Fruit fly (Drosophila melanogaster) whole organism, prepupa: ENCODE data around the gene ZnT86D.
A peak's percentile ranks its signal among the peaks of the same experiment; 100 is the strongest.

Experiments used
- Blimp-1 ChIP-seq: fragments of 200-800 bp; sonication (Bioruptor generic); optimal IDR thresholded peaks from 3 replicates; lab custom pipeline; 2017; ENCODE audit warnings: missing biosample characterization, missing genetic modification characterization, mild to moderate bottlenecking, moderate library complexity, missing genetic modification reagents
- CG10631 ChIP-seq: fragments of 200-800 bp; sonication (Bioruptor generic); optimal IDR thresholded peaks from 2 replicates; lab custom pipeline; 2016; ENCODE audit warnings: missing biosample characterization, missing genetic modification characterization
- CG10669 ChIP-seq: fragments of 200-800 bp; sonication (Bioruptor generic); optimal IDR thresholded peaks from 3 replicates; lab custom pipeline; 2018; ENCODE audit warnings: missing biosample characterization, mild to moderate bottlenecking, missing genetic modification characterization, moderate library complexity
- CG11294 ChIP-seq: fragments of 200-800 bp; sonication (Bioruptor generic); IDR thresholded peaks from 2 replicates; pipeline ENCODE4 v1.3.6; 2022; ENCODE audit warnings: missing biosample characterization, missing genetic modification characterization
- CG11762 ChIP-seq: fragments of 200-800 bp; sonication (Bioruptor generic); optimal IDR thresholded peaks from 3 replicates; lab custom pipeline; 2016; ENCODE audit warnings: missing biosample characterization, missing genetic modification characterization; ENCODE audit not compliant: insufficient read depth
- CG11902 ChIP-seq: fragments of 200-800 bp; sonication (Bioruptor generic); optimal IDR thresholded peaks from 3 replicates; lab custom pipeline; 2016; ENCODE audit warnings: missing biosample characterization, missing genetic modification characterization
- CG16779 ChIP-seq: fragments of 200-800 bp; sonication (Bioruptor generic); optimal IDR thresholded peaks from 3 replicates; lab custom pipeline; 2017; ENCODE audit warnings: missing biosample characterization, mild to moderate bottlenecking, missing genetic modification characterization
- CG3032 ChIP-seq: fragments of 200-800 bp; optimal IDR thresholded peaks from 2 replicates; lab custom pipeline; 2019; ENCODE audit warnings: missing biosample characterization, mild to moderate bottlenecking, missing genetic modification characterization, moderate library complexity
- CG34406 ChIP-seq: fragments of 200-800 bp; sonication (Bioruptor generic); optimal IDR thresholded peaks from 3 replicates; lab custom pipeline; 2016; ENCODE audit warnings: missing biosample characterization, missing genetic modification characterization
- CG3919 ChIP-seq: fragments of 200-800 bp; sonication (Bioruptor generic); optimal IDR thresholded peaks from 3 replicates; lab custom pipeline; 2016; ENCODE audit warnings: missing biosample characterization, missing genetic modification characterization
- CG6163 ChIP-seq: fragments of 200-800 bp; sonication (Bioruptor generic); IDR thresholded peaks from 3 replicates; pipeline ENCODE4 v1.3.6; 2022; ENCODE audit warnings: missing biosample characterization, missing genetic modification characterization
- CG6276 ChIP-seq: fragments of 200-800 bp; sonication (Bioruptor generic); optimal IDR thresholded peaks from 2 replicates; lab custom pipeline; 2017; ENCODE audit warnings: missing biosample characterization, mild to moderate bottlenecking, missing genetic modification characterization
- CG6808 ChIP-seq: fragments of 200-800 bp; sonication (Bioruptor generic); optimal IDR thresholded peaks from 3 replicates; lab custom pipeline; 2017; ENCODE audit warnings: missing biosample characterization, missing genetic modification characterization, mild to moderate bottlenecking, moderate library complexity, missing genetic modification reagents
- CG6854 ChIP-seq: fragments of 200-800 bp; sonication (Bioruptor generic); optimal IDR thresholded peaks from 2 replicates; lab custom pipeline; 2017; ENCODE audit warnings: missing biosample characterization, mild to moderate bottlenecking, missing genetic modification characterization
- CG7368 ChIP-seq: fragments of 200-800 bp; sonication (Bioruptor generic); optimal IDR thresholded peaks from 3 replicates; lab custom pipeline; 2016; ENCODE audit warnings: missing biosample characterization, missing genetic modification characterization
- CG8319 ChIP-seq: fragments of 200-800 bp; sonication (Bioruptor generic); optimal IDR thresholded peaks from 3 replicates; lab custom pipeline; 2016; ENCODE audit warnings: missing biosample characterization, missing genetic modification characterization
- CG8632 ChIP-seq: fragments of 200-800 bp; sonication (Bioruptor generic); optimal IDR thresholded peaks from 3 replicates; lab custom pipeline; 2016; ENCODE audit warnings: missing biosample characterization, missing genetic modification characterization
- CG9139 ChIP-seq: fragments of 200-800 bp; sonication (Bioruptor generic); optimal IDR thresholded peaks from 3 replicates; lab custom pipeline; 2017; ENCODE audit warnings: missing biosample characterization, mild to moderate bottlenecking, missing genetic modification characterization
- Eip75B ChIP-seq: fragments of 200-800 bp; sonication (Bioruptor generic); optimal IDR thresholded peaks from 3 replicates; lab custom pipeline; 2016; ENCODE audit warnings: missing biosample characterization, missing genetic modification characterization
- Eip93F ChIP-seq: fragments of 200-800 bp; sonication (Bioruptor generic); optimal IDR thresholded peaks from 2 replicates; lab custom pipeline; 2016; ENCODE audit warnings: missing biosample characterization, mild to moderate bottlenecking, missing genetic modification characterization
- Ets21C ChIP-seq: fragments of 200-800 bp; sonication (Bioruptor generic); optimal IDR thresholded peaks from 3 replicates; lab custom pipeline; 2016; ENCODE audit warnings: missing biosample characterization, missing genetic modification characterization
- Gug ChIP-seq: fragments of 200-800 bp; sonication (Bioruptor generic); IDR thresholded peaks from 2 replicates; pipeline ENCODE4 v1.3.6; 2022; ENCODE audit warnings: missing biosample characterization, missing genetic modification characterization
- Hr38 ChIP-seq: sonication (Bioruptor generic); optimal IDR thresholded peaks from 2 replicates; lab custom pipeline; 2016; ENCODE audit warnings: missing biosample characterization, missing genetic modification characterization
- Hr39 ChIP-seq: fragments of 200-800 bp; sonication (Bioruptor generic); optimal IDR thresholded peaks from 2 replicates; lab custom pipeline; 2016; ENCODE audit warnings: missing biosample characterization, missing genetic modification characterization
- Lpt ChIP-seq: fragments of 200-800 bp; sonication (Bioruptor generic); optimal IDR thresholded peaks from 3 replicates; lab custom pipeline; 2016; ENCODE audit warnings: missing biosample characterization, missing genetic modification characterization
- Met ChIP-seq: fragments of 200-800 bp; sonication (Bioruptor generic); optimal IDR thresholded peaks from 3 replicates; lab custom pipeline; 2016; ENCODE audit warnings: missing biosample characterization, missing genetic modification characterization
- OdsH ChIP-seq: fragments of 200-800 bp; sonication (Bioruptor generic); optimal IDR thresholded peaks from 3 replicates; lab custom pipeline; 2016; ENCODE audit warnings: missing biosample characterization, missing genetic modification characterization
- Smox ChIP-seq: fragments of 200-800 bp; sonication (Bioruptor generic); optimal IDR thresholded peaks from 3 replicates; lab custom pipeline; 2016; ENCODE audit warnings: missing biosample characterization, missing genetic modification characterization
- Sox102F ChIP-seq: fragments of 200-800 bp; sonication (Bioruptor generic); optimal IDR thresholded peaks from 2 replicates; lab custom pipeline; 2016; ENCODE audit warnings: missing biosample characterization, mild to moderate bottlenecking, missing genetic modification characterization
- Sox14 ChIP-seq: fragments of 200-800 bp; sonication (Bioruptor generic); optimal IDR thresholded peaks from 3 replicates; lab custom pipeline; 2016; ENCODE audit warnings: missing biosample characterization, missing genetic modification characterization
- Sox15 ChIP-seq: fragments of 200-800 bp; sonication (Bioruptor generic); optimal IDR thresholded peaks from 3 replicates; lab custom pipeline; 2016; ENCODE audit warnings: missing biosample characterization, missing genetic modification characterization
- acj6 ChIP-seq: fragments of 200-800 bp; sonication (Bioruptor generic); optimal IDR thresholded peaks from 3 replicates; lab custom pipeline; 2016; ENCODE audit warnings: missing biosample characterization, missing genetic modification characterization
- cyc ChIP-seq: fragments of 200-800 bp; sonication (Bioruptor generic); optimal IDR thresholded peaks from 3 replicates; lab custom pipeline; 2016; ENCODE audit warnings: missing biosample characterization, missing genetic modification characterization
- dac ChIP-seq: fragments of 200-800 bp; sonication (Bioruptor generic); optimal IDR thresholded peaks from 2 replicates; lab custom pipeline; 2017; ENCODE audit warnings: missing biosample characterization, mild to moderate bottlenecking, missing genetic modification characterization
- dsx ChIP-seq: fragments of 200-800 bp; optimal IDR thresholded peaks from 3 replicates; lab custom pipeline; 2019; ENCODE audit warnings: missing biosample characterization, mild to moderate bottlenecking, missing genetic modification characterization, moderate library complexity; ENCODE audit not compliant: poor library complexity, severe bottlenecking
- eg ChIP-seq: fragments of 200-800 bp; sonication (Bioruptor generic); IDR thresholded peaks from 3 replicates; pipeline ENCODE4 v1.3.6; 2022; ENCODE audit warnings: missing biosample characterization, missing genetic modification characterization
- esn ChIP-seq: fragments of 200-800 bp; sonication (Bioruptor generic); optimal IDR thresholded peaks from 2 replicates; lab custom pipeline; 2016; ENCODE audit warnings: missing biosample characterization, mild to moderate bottlenecking, missing genetic modification characterization, moderate library complexity
- fd59A ChIP-seq: fragments of 200-800 bp; sonication (Bioruptor generic); optimal IDR thresholded peaks from 2 replicates; lab custom pipeline; 2017; ENCODE audit warnings: missing biosample characterization, mild to moderate bottlenecking, missing genetic modification characterization, missing genetic modification reagents
- fd85E ChIP-seq: fragments of 200-800 bp; sonication (Bioruptor generic); optimal IDR thresholded peaks from 3 replicates; lab custom pipeline; 2016; ENCODE audit warnings: missing biosample characterization, missing genetic modification characterization
- fkh ChIP-seq: fragments of 200-800 bp; sonication (Bioruptor generic); optimal IDR thresholded peaks from 3 replicates; lab custom pipeline; 2017; ENCODE audit warnings: missing biosample characterization, mild to moderate bottlenecking, missing genetic modification characterization, moderate library complexity
- spab ChIP-seq: fragments of 200-800 bp; sonication (Bioruptor generic); optimal IDR thresholded peaks from 2 replicates; lab custom pipeline; 2017; ENCODE audit warnings: missing biosample characterization, mild to moderate bottlenecking, missing genetic modification characterization, missing genetic modification reagents
- ss ChIP-seq, 2 experiments: fragments of 200-800 bp; sonication (Bioruptor generic); optimal IDR thresholded peaks; 2 replicates in 1 of 2; 3 replicates in 1 of 2; lab custom pipeline; 2017 to 2018; ENCODE audit warnings: mild to moderate bottlenecking in 2 of 2, missing biosample characterization in 2 of 2, missing genetic modification characterization in 2 of 2, moderate library complexity in 1 of 2
- svp ChIP-seq: fragments of 200-800 bp; sonication (Bioruptor generic); peaks from one replicate; lab custom pipeline; 2016; ENCODE audit warnings: missing biosample characterization, missing genetic modification characterization

The ZnT86D gene

DNA sequence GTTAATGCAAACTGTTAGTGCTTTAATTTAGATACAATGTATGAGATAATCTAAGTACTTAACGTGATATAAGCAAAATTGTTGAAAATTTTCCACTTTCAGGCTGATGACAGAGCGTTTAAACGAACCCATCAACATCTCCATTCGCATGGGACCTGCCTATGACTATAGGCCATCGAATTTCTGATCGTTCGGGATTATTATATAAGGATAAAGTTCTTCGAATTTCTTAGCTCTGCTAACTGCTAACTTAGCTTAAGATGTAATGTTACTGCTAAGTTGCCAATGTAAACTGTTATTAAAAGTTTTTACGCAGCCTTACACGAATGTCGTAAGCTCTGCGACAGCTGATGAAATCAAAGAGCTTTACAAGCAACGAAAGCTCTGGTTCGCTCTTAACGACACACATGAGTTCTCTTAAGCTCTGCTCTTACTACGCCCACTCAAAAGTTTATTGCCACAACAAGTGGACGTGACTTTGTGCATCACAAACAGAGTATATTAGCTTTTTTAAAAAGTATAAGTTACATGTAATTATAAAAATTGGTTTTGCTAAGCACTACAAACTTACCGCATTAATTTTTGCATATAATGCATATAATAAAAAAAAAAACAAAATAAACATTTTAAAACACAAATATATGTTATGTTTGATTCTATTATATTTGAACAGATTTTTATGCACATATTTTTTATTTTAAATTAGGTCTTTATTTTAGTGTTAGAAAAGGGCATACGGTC lies 17.5 kb downstream of the ZnT86D start (continued):
- TF ChIP-seq CG9139 (GFP tag; lab: Kevin White, UChicago): peak; percentile 99
- peak; percentile 98 for TF ChIP-seq eg
- TF ChIP-seq CG6276 (GFP tag; lab: Kevin White, UChicago): peak; percentile 99
- TF ChIP-seq CG3032: peak; percentile 95
- TF ChIP-seq fd85E: peak; percentile 79
- TF ChIP-seq spab (GFP tag; lab: Kevin White, UChicago): peak; percentile 98
- TF ChIP-seq fkh (GFP tag; lab: Kevin White, UChicago): peak; percentile 73
- TF ChIP-seq CG11762 (GFP tag; lab: Kevin White, UChicago): peak; percentile 95
- TF ChIP-seq Blimp-1 (GFP tag; lab: Kevin White, UChicago): peak; percentile 100
- TF ChIP-seq Smox (GFP tag; lab: Kevin White, UChicago): peak; percentile 96
- TF ChIP-seq Met: peak; percentile 97
- peak; percentile 97 for TF ChIP-seq fd59A (GFP tag; lab: Kevin White, UChicago)
- TF ChIP-seq CG34406 (GFP tag; lab: Kevin White, UChicago): peak; percentile 99
- peak; percentile 99 for TF ChIP-seq CG10631 (GFP tag; lab: Kevin White, UChicago)
- TF ChIP-seq CG3919: peak; percentile 97
- TF ChIP-seq CG6854: peak; percentile 98
- TF ChIP-seq CG16779 (tag; lab: Kevin White, UChicago): peak; percentile 97
- TF ChIP-seq Hr39 (GFP tag; lab: Kevin White, UChicago): peak; percentile 92
- TF ChIP-seq ss (GFP tag; optimal IDR thresholded peaks at IDR 0.05; lab: Kevin White, UChicago): peak in 1 of 2 experiments; percentile 99
- peak; percentile 99 for TF ChIP-seq esn
- peak; percentile 97 for TF ChIP-seq CG6163 (GFP tag; lab: Robert Waterston, UW)
- TF ChIP-seq CG8632: peak; percentile 99
- TF ChIP-seq dsx (GFP tag; lab: Kevin White, UChicago): peak; percentile 90
- peak; percentile 95 for TF ChIP-seq Sox15 (GFP tag; lab: Kevin White, UChicago)
- TF ChIP-seq svp (GFP tag; lab: Kevin White, UChicago): peak; percentile 99
- peak; percentile 99 for TF ChIP-seq Gug (GFP tag; lab: Robert Waterston, UW)
- TF ChIP-seq Lpt: peak; percentile 98
- peak; percentile 96 for TF ChIP-seq CG10669
- TF ChIP-seq Sox14 (GFP tag; lab: Kevin White, UChicago): peak; percentile 96
- TF ChIP-seq acj6 (GFP tag; lab: Kevin White, UChicago): peak; percentile 97
- TF ChIP-seq CG7368 (GFP tag; lab: Kevin White, UChicago): peak; percentile 93
- no peak for TF ChIP-seq Hr38 (GFP tag; lab: Kevin White, UChicago)
- TF ChIP-seq Sox102F (GFP tag; lab: Kevin White, UChicago): peak; percentile 95
- peak; percentile 96 for TF ChIP-seq cyc (GFP tag; lab: Kevin White, UChicago)
- TF ChIP-seq Eip93F (GFP tag; lab: Kevin White, UChicago): peak; percentile 85
- peak; percentile 97 for TF ChIP-seq dac
- TF ChIP-seq Eip75B: peak; percentile 97
- TF ChIP-seq CG11902: peak; percentile 96
- TF ChIP-seq CG11294: peak; percentile 98
- TF ChIP-seq OdsH (GFP tag; lab: Kevin White, UChicago): peak; percentile 98
- TF ChIP-seq CG8319 (GFP tag; lab: Kevin White, UChicago): peak; percentile 94
- peak; percentile 97 for TF ChIP-seq CG6808
- TF ChIP-seq Ets21C: peak; percentile 86
